Worm (Caenorhabditis elegans): ENCODE measurements around the gene fbxa-45.

ce11 chrV:16884744-16885143, 14.5 kb downstream of the fbxa-45 start, which contains the start of gene F09C6.13:
- TF ChIP-seq elt-3 (tag; optimal IDR thresholded peaks at IDR 0.05): no peak
- TF ChIP-seq skn-1 (tag; optimal IDR thresholded peaks at IDR 0.05): no peak
- no peak for TF ChIP-seq tbx-2 (tag; optimal IDR thresholded peaks at IDR 0.05)
- no peak for TF ChIP-seq aly-2 (tag; optimal IDR thresholded peaks at IDR 0.05)
- TF ChIP-seq unc-62 (GFP tag; optimal IDR thresholded peaks at IDR 0.05): no peak
- no peak for TF ChIP-seq lin-15B (tag; optimal IDR thresholded peaks at IDR 0.05)

Data from whole organism, L3 larva.